Fruit fly (Drosophila melanogaster): Measurements from ENCODE around the gene CG34292.

- TF ChIP-seq CG8478 (optimal IDR thresholded peaks at IDR 0.05), result no peak
- no peak for TF ChIP-seq CTCF (optimal IDR thresholded peaks at IDR 0.05)
Measured at dm6 chr3R:27018187-27018586, 43.8 kb upstream of the CG34292 start, which contains the start of gene CG17192.
